Worm (Caenorhabditis elegans): ENCODE results near the gene T26H8.5.

The T26H8.5 gene

DNA sequence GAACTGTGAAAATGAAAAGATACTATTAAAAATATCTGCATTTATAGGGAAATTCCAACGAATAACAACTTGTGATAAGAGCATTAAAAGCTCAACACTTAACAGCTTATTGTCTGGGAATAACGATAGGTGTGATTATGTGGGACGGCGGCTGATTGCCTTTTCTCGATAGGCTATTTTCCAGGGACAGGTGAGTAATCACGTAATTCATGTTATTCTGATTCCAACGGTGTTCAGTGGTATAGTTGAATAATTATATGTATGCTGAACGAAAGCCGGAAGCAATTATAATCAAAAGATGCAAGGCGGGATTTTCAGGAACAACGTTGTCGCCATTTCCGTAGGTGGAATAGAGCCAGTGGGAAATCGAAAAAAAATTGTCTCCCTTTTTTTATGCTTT lies 28.5 kb downstream of the T26H8.5 start, which contains the start of gene srw-17:
Gene srw-17, minus strand, starts transcription at position 101 of the 400 bp plus-strand sequence.
- no peak for TF ChIP-seq unc-39 (tag; optimal IDR thresholded peaks at IDR 0.05)

DNA sequence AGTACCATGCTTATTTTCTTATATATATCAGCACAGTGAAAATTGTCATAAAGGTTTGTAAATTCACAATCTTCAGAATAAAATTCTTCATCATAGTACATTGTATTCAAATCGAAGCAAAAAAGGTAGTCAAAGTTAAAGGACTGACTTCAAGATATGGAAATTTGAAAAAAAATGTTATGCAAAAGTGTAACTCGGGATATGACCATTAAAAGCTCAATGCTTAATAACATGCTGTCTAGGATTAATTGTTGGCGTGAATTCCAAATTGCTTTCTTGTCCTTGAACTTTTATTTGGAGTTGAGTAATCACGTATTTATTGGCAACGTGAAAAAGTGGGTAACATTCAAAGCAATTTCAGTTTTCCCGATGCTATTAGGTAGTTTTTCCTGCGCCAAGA lies 30.6 kb downstream of the T26H8.5 start, which contains the start of gene srw-16:
Gene srw-16, minus strand, starts transcription at position 101 of the 400 bp plus-strand sequence.
- no peak for TF ChIP-seq R02D3.7 (tag; optimal IDR thresholded peaks at IDR 0.05)
- no peak for TF ChIP-seq ztf-11 (tag; optimal IDR thresholded peaks at IDR 0.05)
- no peak for TF ChIP-seq fkh-10 (GFP tag; optimal IDR thresholded peaks at IDR 0.05)
- TF ChIP-seq nhr-12 (tag; optimal IDR thresholded peaks at IDR 0.05): no peak
- TF ChIP-seq lsy-12 (tag; optimal IDR thresholded peaks at IDR 0.05): no peak
- no peak for TF ChIP-seq elt-2 (tag; optimal IDR thresholded peaks at IDR 0.05)
- no peak for TF ChIP-seq unc-39 (tag; optimal IDR thresholded peaks at IDR 0.05)
- no peak for TF ChIP-seq nhr-11 (tag; optimal IDR thresholded peaks at IDR 0.05)
- no peak for TF ChIP-seq sea-2 (GFP tag; optimal IDR thresholded peaks at IDR 0.05)
- TF ChIP-seq lin-39 (tag; optimal IDR thresholded peaks at IDR 0.05): no peak
- no peak for TF ChIP-seq fos-1 (tag; optimal IDR thresholded peaks at IDR 0.05)
- TF ChIP-seq aly-2 (tag; optimal IDR thresholded peaks at IDR 0.05): no peak
- no peak for TF ChIP-seq nfya-1 (tag; optimal IDR thresholded peaks at IDR 0.05; ENCODE audit: insufficient read depth)
- no peak for TF ChIP-seq tbx-2 (tag; optimal IDR thresholded peaks at IDR 0.05)
- TF ChIP-seq nhr-28 (tag; optimal IDR thresholded peaks at IDR 0.05): no peak
- no peak for TF ChIP-seq unc-62 (GFP tag; optimal IDR thresholded peaks at IDR 0.05)
- no peak for TF ChIP-seq ceh-16 (tag; optimal IDR thresholded peaks at IDR 0.05)
- no peak for TF ChIP-seq snpc-4 (tag; optimal IDR thresholded peaks at IDR 0.05)
- TF ChIP-seq ztf-4 (tag; optimal IDR thresholded peaks at IDR 0.05): no peak

DNA sequence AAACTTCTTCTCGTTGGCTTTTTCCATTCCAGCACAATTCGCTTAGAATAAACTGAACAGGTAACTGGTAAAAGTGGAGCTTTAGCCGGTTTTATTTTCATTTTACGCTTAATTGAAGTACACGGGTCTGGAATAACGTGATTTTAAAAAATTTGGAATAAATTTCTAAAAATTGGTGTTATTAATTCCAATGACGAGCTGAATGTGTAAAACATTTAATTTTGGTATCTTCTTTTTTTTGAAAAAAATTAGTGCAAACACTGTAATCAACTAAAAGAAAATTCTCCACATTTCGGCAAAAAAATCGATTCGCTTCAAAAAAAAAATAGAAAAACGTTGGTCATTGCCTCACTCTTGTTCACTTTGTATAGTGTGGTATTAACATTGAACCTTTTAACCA lies 33.1 kb downstream of the T26H8.5 start, which contains the start of gene T10H4.4:
Gene T10H4.4, minus strand, starts transcription at position 101 of the 400 bp plus-strand sequence.
- TF ChIP-seq R02D3.7 (tag; optimal IDR thresholded peaks at IDR 0.05): no peak
- TF ChIP-seq ceh-28 (tag; optimal IDR thresholded peaks at IDR 0.05): no peak
- TF ChIP-seq egl-5 (tag; optimal IDR thresholded peaks at IDR 0.05): no peak
- TF ChIP-seq nhr-28 (tag; optimal IDR thresholded peaks at IDR 0.05): no peak
- no peak for TF ChIP-seq elt-2 (tag; optimal IDR thresholded peaks at IDR 0.05)
- no peak for TF ChIP-seq daf-12 (tag; optimal IDR thresholded peaks at IDR 0.05)
- TF ChIP-seq nhr-11 (tag; optimal IDR thresholded peaks at IDR 0.05): no peak
- no peak for TF ChIP-seq nfya-1 (tag; optimal IDR thresholded peaks at IDR 0.05; ENCODE audit: insufficient read depth)
- TF ChIP-seq fkh-10 (GFP tag; optimal IDR thresholded peaks at IDR 0.05): no peak
- no peak for TF ChIP-seq pqm-1 (tag; optimal IDR thresholded peaks at IDR 0.05)
- TF ChIP-seq nhr-67 (tag; optimal IDR thresholded peaks at IDR 0.05): no peak
- no peak for TF ChIP-seq snpc-4 (tag; optimal IDR thresholded peaks at IDR 0.05)
- no peak for TF ChIP-seq ama-1 (optimal IDR thresholded peaks at IDR 0.05)
- TF ChIP-seq ceh-16 (tag; optimal IDR thresholded peaks at IDR 0.05): no peak
- TF ChIP-seq mml-1 (tag; optimal IDR thresholded peaks at IDR 0.05): no peak
- TF ChIP-seq fkh-2 (tag; optimal IDR thresholded peaks at IDR 0.05): no peak
- no peak for TF ChIP-seq mdl-1 (tag; optimal IDR thresholded peaks at IDR 0.05)

DNA sequence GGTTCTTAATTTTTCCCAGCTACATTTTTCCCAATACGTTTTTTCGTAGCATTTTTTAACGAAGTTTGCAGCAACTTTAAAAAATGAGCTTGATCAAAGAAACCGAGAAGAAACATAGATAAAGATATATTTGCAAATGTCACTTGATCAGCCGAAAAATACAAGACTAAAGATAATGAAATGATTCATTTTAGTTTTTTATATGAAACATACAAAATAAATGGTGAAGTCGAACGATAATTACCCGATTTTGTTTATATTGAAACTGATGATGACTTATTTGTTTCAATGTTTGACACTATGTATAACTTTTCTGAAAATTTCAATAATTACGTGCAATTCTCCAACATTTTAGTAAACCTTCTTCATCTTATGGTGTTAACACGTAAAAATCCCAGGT lies 37.1 kb downstream of the T26H8.5 start, which contains the start of gene srw-22:
Gene srw-22, plus strand, starts transcription at position 301 of the 400 bp plus-strand sequence.
- TF ChIP-seq nhr-25 (tag; optimal IDR thresholded peaks at IDR 0.05) (no peak), daf-12 (tag; optimal IDR thresholded peaks at IDR 0.05) (no peak), snpc-4 (tag; optimal IDR thresholded peaks at IDR 0.05) (no peak), unc-62 (GFP tag; optimal IDR thresholded peaks at IDR 0.05) (no peak), nhr-43 (tag; optimal IDR thresholded peaks at IDR 0.05; ENCODE audit: poor library complexity, severe bottlenecking) (no peak), nhr-76 (tag; optimal IDR thresholded peaks at IDR 0.05) (no peak), lin-39 (tag; optimal IDR thresholded peaks at IDR 0.05) (no peak), lsy-12 (tag; optimal IDR thresholded peaks at IDR 0.05) (no peak), skn-1 (tag; optimal IDR thresholded peaks at IDR 0.05) (no peak), ceh-82 (tag; optimal IDR thresholded peaks at IDR 0.05) (no peak), nfya-1 (tag; optimal IDR thresholded peaks at IDR 0.05; ENCODE audit: insufficient read depth) (no peak), pqm-1 (tag; optimal IDR thresholded peaks at IDR 0.05) (no peak), ceh-28 (tag; optimal IDR thresholded peaks at IDR 0.05) (no peak), sea-2 (GFP tag; optimal IDR thresholded peaks at IDR 0.05) (no peak), mdl-1 (tag; optimal IDR thresholded peaks at IDR 0.05) (no peak), pha-4 (tag; optimal IDR thresholded peaks at IDR 0.05) (no peak), ceh-9 (tag; optimal IDR thresholded peaks at IDR 0.05) (no peak), ceh-16 (tag; optimal IDR thresholded peaks at IDR 0.05) (no peak), nhr-23 (tag; optimal IDR thresholded peaks at IDR 0.05) (no peak)

All from whole organism, L3 larva.